Worm (Caenorhabditis elegans) whole organism, L3 larva: ENCODE data around the gene fbxc-54.

Experiments
- R02D3.7 ChIP-seq: fragments of 150-350 bp; optimal IDR thresholded peaks from 2 replicates; lab custom pipeline; 2014; ENCODE audit warnings: missing biosample characterization, missing genetic modification characterization
- ZK546.5 ChIP-seq: sonication (generic microtip); optimal IDR thresholded peaks from 2 replicates; lab custom pipeline; 2017; ENCODE audit warnings: missing biosample characterization, missing genetic modification characterization
- ama-1 ChIP-seq: fragments of 150-350 bp; optimal IDR thresholded peaks from 2 replicates; lab custom pipeline; 2018
- ceh-28 ChIP-seq: fragments of 150-350 bp; optimal IDR thresholded peaks from 2 replicates; lab custom pipeline; 2014; ENCODE audit warnings: missing biosample characterization, missing genetic modification reagents, missing genetic modification characterization
- ceh-82 ChIP-seq: fragments of 150-350 bp; optimal IDR thresholded peaks from 2 replicates; lab custom pipeline; 2014; ENCODE audit warnings: missing biosample characterization, missing genetic modification characterization
- ceh-9 ChIP-seq: sonication (generic microtip); optimal IDR thresholded peaks from 2 replicates; lab custom pipeline; 2018; ENCODE audit warnings: missing biosample characterization, missing genetic modification characterization
- egl-5 ChIP-seq: fragments of 150-350 bp; optimal IDR thresholded peaks from 2 replicates; lab custom pipeline; 2017; ENCODE audit warnings: missing biosample characterization, missing genetic modification reagents, missing genetic modification characterization, inconsistent platforms
- elt-2 ChIP-seq: sonication (generic microtip); optimal IDR thresholded peaks from 2 replicates; lab custom pipeline; 2016; ENCODE audit warnings: missing genetic modification reagents, mild to moderate bottlenecking, missing genetic modification characterization, missing compliant biosample characterization
- elt-3 ChIP-seq, 3 experiments: fragments of 150-350 bp in 1 of 3; sonication (generic microtip) in 2 of 3; optimal IDR thresholded peaks; 2 replicates in 2 of 3; 4 replicates in 1 of 3; lab custom pipeline; 2014 to 2017; ENCODE audit warnings: missing biosample characterization in 3 of 3, missing genetic modification characterization in 3 of 3
- eor-1 ChIP-seq, 2 experiments: fragments of 150-350 bp; optimal IDR thresholded peaks; 2 replicates each; lab custom pipeline; 2014 to 2018; ENCODE audit warnings: missing biosample characterization in 2 of 2, missing genetic modification characterization in 2 of 2
- fkh-10 ChIP-seq: sonication (generic microtip); optimal IDR thresholded peaks from 2 replicates; lab custom pipeline; 2017; ENCODE audit warnings: missing biosample characterization, missing genetic modification reagents, missing genetic modification characterization
- fkh-2 ChIP-seq: fragments of 150-350 bp; optimal IDR thresholded peaks from 2 replicates; lab custom pipeline; 2014; ENCODE audit warnings: missing biosample characterization, missing genetic modification reagents, missing genetic modification characterization
- fos-1 ChIP-seq: fragments of 150-350 bp; optimal IDR thresholded peaks from 2 replicates; lab custom pipeline; 2014; ENCODE audit warnings: missing biosample characterization, missing genetic modification characterization
- hmg-11 ChIP-seq: sonication (generic microtip); optimal IDR thresholded peaks from 2 replicates; lab custom pipeline; 2016; ENCODE audit warnings: missing genetic modification characterization, missing compliant biosample characterization
- jun-1 ChIP-seq: fragments of 150-350 bp; optimal IDR thresholded peaks from 2 replicates; lab custom pipeline; 2014; ENCODE audit warnings: missing biosample characterization, missing genetic modification reagents, missing genetic modification characterization
- lin-15B ChIP-seq: fragments of 150-350 bp; optimal IDR thresholded peaks from 2 replicates; lab custom pipeline; 2014; ENCODE audit warnings: missing biosample characterization, missing genetic modification characterization
- lin-39 ChIP-seq: fragments of 150-350 bp; optimal IDR thresholded peaks from 2 replicates; lab custom pipeline; 2018; ENCODE audit warnings: missing biosample characterization, missing genetic modification reagents, missing genetic modification characterization
- lsy-12 ChIP-seq: sonication (generic microtip); optimal IDR thresholded peaks from 2 replicates; lab custom pipeline; 2016; ENCODE audit warnings: mild to moderate bottlenecking, missing genetic modification characterization, missing compliant biosample characterization
- mdl-1 ChIP-seq: fragments of 150-350 bp; optimal IDR thresholded peaks from 2 replicates; lab custom pipeline; 2014; ENCODE audit warnings: missing biosample characterization, missing genetic modification characterization
- mml-1 ChIP-seq: fragments of 150-350 bp; sonication (generic microtip); optimal IDR thresholded peaks from 3 replicates; lab custom pipeline; 2014; ENCODE audit warnings: missing biosample characterization, missing genetic modification characterization
- nfya-1 ChIP-seq: sonication (generic microtip); optimal IDR thresholded peaks from 2 replicates; lab custom pipeline; 2017; ENCODE audit warnings: missing genetic modification characterization, mild to moderate bottlenecking, missing compliant biosample characterization, antibody characterized with exemption, moderate library complexity; ENCODE audit not compliant: insufficient read depth
- nhr-11 ChIP-seq: fragments of 150-350 bp; optimal IDR thresholded peaks from 2 replicates; lab custom pipeline; 2014; ENCODE audit warnings: missing biosample characterization, missing genetic modification characterization
- nhr-23 ChIP-seq: fragments of 150-350 bp; optimal IDR thresholded peaks from 2 replicates; lab custom pipeline; 2014; ENCODE audit warnings: missing biosample characterization, missing genetic modification reagents, missing genetic modification characterization
- nhr-25 ChIP-seq: sonication (generic microtip); optimal IDR thresholded peaks from 2 replicates; lab custom pipeline; 2017; ENCODE audit warnings: missing biosample characterization, missing genetic modification characterization
- nhr-28 ChIP-seq: fragments of 150-350 bp; optimal IDR thresholded peaks from 2 replicates; lab custom pipeline; 2014; ENCODE audit warnings: missing biosample characterization, missing genetic modification characterization
- nhr-43 ChIP-seq: sonication (generic microtip); optimal IDR thresholded peaks from 2 replicates; lab custom pipeline; 2016; ENCODE audit warnings: mild to moderate bottlenecking, missing genetic modification characterization, missing compliant biosample characterization; ENCODE audit not compliant: poor library complexity, severe bottlenecking
- nhr-77 ChIP-seq: fragments of 150-350 bp; optimal IDR thresholded peaks from 2 replicates; lab custom pipeline; 2014; ENCODE audit warnings: missing biosample characterization, missing genetic modification characterization
- pha-4 ChIP-seq: fragments of 150-350 bp; optimal IDR thresholded peaks from 2 replicates; lab custom pipeline; 2014; ENCODE audit warnings: missing biosample characterization, missing genetic modification reagents, missing genetic modification characterization
- pqm-1 ChIP-seq: fragments of 150-350 bp; optimal IDR thresholded peaks from 2 replicates; lab custom pipeline; 2017; ENCODE audit warnings: missing biosample characterization, missing genetic modification characterization, inconsistent platforms
- sea-2 ChIP-seq: fragments of 150-350 bp; sonication (generic microtip); optimal IDR thresholded peaks from 4 replicates; lab custom pipeline; 2014; ENCODE audit warnings: missing biosample characterization, missing genetic modification reagents, missing genetic modification characterization
- skn-1 ChIP-seq: fragments of 150-350 bp; optimal IDR thresholded peaks from 2 replicates; lab custom pipeline; 2014; ENCODE audit warnings: missing biosample characterization, missing genetic modification characterization
- snpc-4 ChIP-seq: fragments of 150-350 bp; optimal IDR thresholded peaks from 2 replicates; lab custom pipeline; 2014; ENCODE audit warnings: missing biosample characterization, missing genetic modification characterization
- tbx-2 ChIP-seq: sonication (generic microtip); optimal IDR thresholded peaks from 2 replicates; lab custom pipeline; 2016; ENCODE audit warnings: mild to moderate bottlenecking, missing genetic modification characterization, missing compliant biosample characterization
- unc-39 ChIP-seq: sonication (generic microtip); optimal IDR thresholded peaks from 4 replicates; lab custom pipeline; 2017; ENCODE audit warnings: missing biosample characterization, missing genetic modification characterization
- unc-62 ChIP-seq: fragments of 150-350 bp; sonication (generic microtip); optimal IDR thresholded peaks from 4 replicates; lab custom pipeline; 2014; ENCODE audit warnings: missing biosample characterization, missing genetic modification reagents, missing genetic modification characterization
- ztf-11 ChIP-seq: fragments of 150-350 bp; optimal IDR thresholded peaks from 2 replicates; lab custom pipeline; 2014; ENCODE audit warnings: missing biosample characterization, missing genetic modification characterization
- ztf-4 ChIP-seq: fragments of 150-350 bp; optimal IDR thresholded peaks from 2 replicates; lab custom pipeline; 2014; ENCODE audit warnings: missing biosample characterization, missing genetic modification characterization

The fbxc-54 gene

DNA sequence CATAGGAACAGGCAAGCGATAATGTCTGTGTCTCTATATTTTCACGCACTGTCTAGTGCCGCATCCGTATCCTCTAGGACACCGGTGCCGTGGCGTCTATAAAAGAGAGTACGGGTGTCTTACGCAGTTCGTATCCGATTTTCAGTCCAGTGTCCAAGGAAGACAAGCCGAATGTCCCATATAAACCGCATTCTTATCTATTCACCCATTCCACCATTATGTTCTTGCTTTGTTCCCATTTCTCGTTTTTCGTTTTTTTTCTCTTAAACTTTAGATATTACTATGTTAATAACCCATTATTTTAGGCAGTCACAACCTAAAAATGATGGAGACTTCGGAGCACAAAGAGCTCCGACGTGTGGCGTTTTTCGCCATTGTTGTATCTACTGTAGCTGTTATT lies 8.5 kb upstream of the fbxc-54 start, which contains the start of gene sqt-2:
Gene sqt-2 (plus strand): TSS at position 301 of the 400 bp plus-strand sequence.
- TF ChIP-seq skn-1 (no peak), nhr-23 (peak; percentile 18), elt-3 (tag; optimal IDR thresholded peaks at IDR 0.05; lab: Kevin White, UChicago) (no peak), eor-1 (tag; optimal IDR thresholded peaks at IDR 0.05; lab: Kevin White, UChicago) (no peak), nhr-25 (peak; percentile 39), nhr-43 (peak; percentile 49)

DNA sequence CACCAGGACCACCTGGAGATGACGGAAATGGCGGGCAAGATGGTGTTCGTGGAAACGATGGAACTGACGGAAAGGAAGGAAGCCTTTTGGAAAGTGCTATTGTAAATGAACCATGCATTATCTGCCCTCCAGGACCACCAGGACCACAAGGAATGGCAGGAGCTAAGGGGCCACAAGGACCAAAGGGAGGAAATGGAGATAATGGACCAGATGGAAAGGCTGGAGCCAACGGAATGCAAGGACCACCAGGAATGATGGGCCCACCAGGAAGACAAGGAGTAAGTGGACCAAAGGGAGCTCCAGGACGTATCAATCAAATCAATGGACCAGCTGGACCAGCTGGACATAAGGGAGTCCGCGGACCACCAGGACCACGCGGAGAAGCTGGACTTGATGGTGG lies 7.8 kb upstream of the fbxc-54 start:
- TF ChIP-seq mml-1 (tag; lab: Kevin White, UChicago) (no peak), ama-1 (lab: Kevin White, UChicago) (peak; percentile 14)

DNA sequence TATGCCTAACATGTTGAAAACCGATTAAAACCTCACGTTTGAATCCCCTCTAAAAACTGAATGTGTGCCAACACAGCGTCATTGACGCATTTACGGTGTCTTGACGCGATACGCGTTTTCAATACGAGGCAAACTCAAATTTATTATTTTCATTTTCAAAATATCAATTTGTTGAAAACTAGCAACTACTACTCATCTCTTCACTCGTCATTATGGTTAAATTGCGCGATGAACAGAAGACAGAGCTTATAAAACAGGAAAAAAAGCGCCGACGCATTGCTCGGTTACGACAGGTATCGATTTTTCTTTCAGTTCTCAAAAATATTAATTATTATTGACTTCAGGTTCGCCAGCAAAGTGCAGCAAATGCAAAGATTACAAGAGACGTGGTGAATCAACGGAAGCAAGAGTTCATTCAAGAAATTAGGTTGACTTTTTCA lies 6.9 kb upstream of the fbxc-54 start, which contains the start of gene enee-1:
Gene enee-1 (plus strand): TSS at position 108 of the 440 bp plus-strand sequence.
- TF ChIP-seq lin-39 (tag; lab: Kevin White, UChicago) = peak; percentile 81
- TF ChIP-seq jun-1 (tag; lab: Kevin White, UChicago) = peak; percentile 38
- TF ChIP-seq sea-2 (GFP tag; lab: Kevin White, UChicago) = no peak
- TF ChIP-seq lsy-12 (tag; lab: Kevin White, UChicago) = peak; percentile 77
- TF ChIP-seq snpc-4 = peak; percentile 74
- TF ChIP-seq elt-2 = peak; percentile 42
- TF ChIP-seq nhr-23 = peak; percentile 93
- no peak for TF ChIP-seq nhr-11 (tag; lab: Kevin White, UChicago)
- peak; percentile 46 for TF ChIP-seq pqm-1
- TF ChIP-seq ceh-82 = no peak
- TF ChIP-seq fkh-10 = peak; percentile 16
- no peak for TF ChIP-seq unc-39 (tag; lab: Kevin White, UChicago)
- TF ChIP-seq nhr-43 = peak; percentile 91
- peak; percentile 93 for TF ChIP-seq pha-4 (tag; lab: Kevin White, UChicago)
- TF ChIP-seq fkh-2 (tag; lab: Kevin White, UChicago) = no peak
- no peak for TF ChIP-seq eor-1 (tag; optimal IDR thresholded peaks at IDR 0.05; lab: Kevin White, UChicago)
- TF ChIP-seq R02D3.7 = peak; percentile 59
- no peak for TF ChIP-seq unc-62
- TF ChIP-seq nfya-1 (tag; lab: Kevin White, UChicago) = peak; percentile 90
- peak; percentile 49 for TF ChIP-seq fos-1
- no peak for TF ChIP-seq elt-3 (tag; optimal IDR thresholded peaks at IDR 0.05; lab: Kevin White, UChicago)
- no peak for TF ChIP-seq ceh-9 (tag; lab: Kevin White, UChicago)
- TF ChIP-seq nhr-25 = peak; percentile 89
- peak; percentile 34 for TF ChIP-seq nhr-77 (tag; lab: Kevin White, UChicago)
- TF ChIP-seq egl-5 (tag; lab: Kevin White, UChicago) = peak; percentile 73
- no peak for TF ChIP-seq nhr-28 (tag; lab: Kevin White, UChicago)
- TF ChIP-seq ZK546.5 (tag; lab: Kevin White, UChicago) = no peak
- peak; percentile 0 for TF ChIP-seq hmg-11 (tag; lab: Kevin White, UChicago)
- TF ChIP-seq lin-15B (tag; lab: Kevin White, UChicago) = peak; percentile 90
- TF ChIP-seq ama-1 (lab: Kevin White, UChicago) = peak; percentile 97
- TF ChIP-seq ceh-28 = peak; percentile 80
- TF ChIP-seq skn-1 = peak; percentile 65
- no peak for TF ChIP-seq mdl-1
- peak; percentile 79 for TF ChIP-seq ztf-4
- TF ChIP-seq ztf-11 = peak; percentile 8
- peak; percentile 82 for TF ChIP-seq tbx-2

DNA sequence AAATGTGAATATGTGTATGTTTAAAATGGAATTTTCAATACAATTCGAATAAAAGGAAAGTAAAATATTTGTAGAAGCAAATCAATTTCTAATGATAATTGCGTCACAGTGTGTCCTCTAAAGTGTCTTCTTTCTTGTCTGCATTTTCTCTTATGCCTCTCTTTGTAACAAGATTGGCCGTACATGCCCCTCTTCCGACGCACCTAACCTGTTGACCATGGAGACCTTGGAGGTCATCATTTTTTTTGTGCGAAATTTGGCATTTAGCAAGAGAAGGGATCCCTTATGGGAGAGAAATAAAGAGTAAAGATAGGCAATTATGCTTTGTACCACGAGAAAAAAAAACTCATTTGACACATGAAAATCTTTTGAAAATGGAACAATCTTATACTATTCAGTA lies 3.2 kb upstream of the fbxc-54 start, which contains the start of gene F23F1.4:
Gene F23F1.4 (minus strand): TSS at position 141 of the 400 bp plus-strand sequence.
- TF ChIP-seq eor-1 (tag; optimal IDR thresholded peaks at IDR 0.05; lab: Kevin White, UChicago) (no peak), nhr-25 (peak; percentile 62)

DNA sequence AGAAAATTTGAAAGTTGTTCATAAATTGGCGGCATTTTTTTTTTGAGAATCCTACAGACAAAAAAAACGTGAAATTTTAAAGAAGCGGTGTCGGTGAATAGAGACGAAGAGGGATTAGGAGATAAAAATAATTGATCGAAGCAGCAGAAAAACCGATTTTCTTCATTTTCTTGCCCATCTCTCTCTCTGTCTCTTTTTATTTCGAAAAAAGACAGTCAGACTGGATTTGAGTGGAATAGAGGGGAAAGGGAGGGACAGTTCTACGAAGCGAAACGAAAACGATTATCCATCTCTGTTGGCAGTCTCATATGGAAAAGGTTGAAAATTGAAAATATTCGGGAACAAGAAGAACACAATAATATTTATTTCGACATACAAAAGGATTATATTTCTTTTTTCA lies 1.9 kb upstream of the fbxc-54 start:
- TF ChIP-seq nhr-25 = peak; percentile 45
- TF ChIP-seq nhr-11 (tag; lab: Kevin White, UChicago) = no peak
- TF ChIP-seq lin-15B (tag; lab: Kevin White, UChicago) = no peak
- TF ChIP-seq, all 47 proteins: peak for 1
